Fruit fly (Drosophila melanogaster): ENCODE data around the gene mex1.

Gene mex1

dm6 chr3L:15514405-15514804 is 5.0 kb downstream of the mex1 start (continued):
- TF ChIP-seq mam (GFP tag; optimal IDR thresholded peaks at IDR 0.05): no peak
- peak; percentile 26; the same call in 1 of the 3 replicates for TF ChIP-seq CG11695 (GFP tag; IDR thresholded peaks at IDR 0.05)
- TF ChIP-seq twi (tag; optimal IDR thresholded peaks at IDR 0.05): no peak
- no peak for TF ChIP-seq Neu2 (GFP tag; optimal IDR thresholded peaks at IDR 0.05; ENCODE audit: borderline replicate concordance)
- TF ChIP-seq CG2116 (GFP tag; optimal IDR thresholded peaks at IDR 0.05): no peak
- TF ChIP-seq Nf-YA (GFP tag; IDR thresholded peaks at IDR 0.05): no peak
- no peak for TF ChIP-seq z (GFP tag; IDR thresholded peaks at IDR 0.05)
- no peak for TF ChIP-seq CG12659 (GFP tag; optimal IDR thresholded peaks at IDR 0.05)
- no peak for TF ChIP-seq Myb (GFP tag; optimal IDR thresholded peaks at IDR 0.05)
- TF ChIP-seq Dp (GFP tag; optimal IDR thresholded peaks at IDR 0.05): peak; percentile 5
- TF ChIP-seq CG4360 (GFP tag; IDR thresholded peaks at IDR 0.05): no peak
- no peak for TF ChIP-seq pho (GFP tag; optimal IDR thresholded peaks at IDR 0.05)
- peak; percentile 87 for TF ChIP-seq rib (GFP tag; IDR thresholded peaks at IDR 0.05)
- no peak for TF ChIP-seq Deaf1 (tag; optimal IDR thresholded peaks at IDR 0.05)
- no peak for TF ChIP-seq run (tag; optimal IDR thresholded peaks at IDR 0.05)
- TF ChIP-seq aop (GFP tag; IDR thresholded peaks at IDR 0.05): no peak
- no peak for TF ChIP-seq gcm2 (GFP tag; optimal IDR thresholded peaks at IDR 0.05)
- no peak for TF ChIP-seq Dad (GFP tag; optimal IDR thresholded peaks at IDR 0.05)
- peak; percentile 90 for TF ChIP-seq sd (tag; optimal IDR thresholded peaks at IDR 0.05)
- TF ChIP-seq ara (GFP tag; IDR thresholded peaks at IDR 0.05): no peak
- no peak for TF ChIP-seq Nf-YC (tag; optimal IDR thresholded peaks at IDR 0.05)
- peak; percentile 66 for TF ChIP-seq CG12769 (tag; optimal IDR thresholded peaks at IDR 0.05)
- no peak for TF ChIP-seq Sox102F (GFP tag; optimal IDR thresholded peaks at IDR 0.05)
- no peak for TF ChIP-seq mld (GFP tag; IDR thresholded peaks at IDR 0.05; ENCODE audit: partially characterized antibody)
- no peak for TF ChIP-seq CG1024 (GFP tag; IDR thresholded peaks at IDR 0.05)
- no peak for TF ChIP-seq CG5180 (GFP tag; optimal IDR thresholded peaks at IDR 0.05)
- TF ChIP-seq CG17829 (tag; optimal IDR thresholded peaks at IDR 0.05): no peak
- TF ChIP-seq Ptx1 (GFP tag; IDR thresholded peaks at IDR 0.05): no peak
- no peak for TF ChIP-seq Six4 (GFP tag; optimal IDR thresholded peaks at IDR 0.05)
- TF ChIP-seq tll (GFP tag; optimal IDR thresholded peaks at IDR 0.05): no peak
- no peak for TF ChIP-seq eve (GFP tag; optimal IDR thresholded peaks at IDR 0.05)
- TF ChIP-seq H2.0 (GFP tag; IDR thresholded peaks at IDR 0.05): no peak
- TF ChIP-seq tup (GFP tag; optimal IDR thresholded peaks at IDR 0.05): no peak
- no peak for TF ChIP-seq wdn (GFP tag; IDR thresholded peaks at IDR 0.05)
- TF ChIP-seq Doc2 (GFP tag; IDR thresholded peaks at IDR 0.05): no peak
- no peak for TF ChIP-seq ro (GFP tag; IDR thresholded peaks at IDR 0.05)
- no peak for TF ChIP-seq peb (GFP tag; IDR thresholded peaks at IDR 0.05)
- TF ChIP-seq Hr3 (GFP tag; optimal IDR thresholded peaks at IDR 0.05): no peak
- no peak for TF ChIP-seq tap (tag; optimal IDR thresholded peaks at IDR 0.05)
- no peak for TF ChIP-seq CG32767 (GFP tag; IDR thresholded peaks at IDR 0.05)
- no peak for TF ChIP-seq Blimp-1 (GFP tag; optimal IDR thresholded peaks at IDR 0.05)
- no peak for TF ChIP-seq D (optimal IDR thresholded peaks at IDR 0.05)
- no peak for TF ChIP-seq D (GFP tag; optimal IDR thresholded peaks at IDR 0.05)
- peak; percentile 22; the same call in 1 of the 2 replicates for TF ChIP-seq chm (GFP tag; IDR thresholded peaks at IDR 0.05)
- TF ChIP-seq lab (GFP tag; optimal IDR thresholded peaks at IDR 0.05): peak; percentile 49
- TF ChIP-seq CG11085 (GFP tag; IDR thresholded peaks at IDR 0.05): no peak
- TF ChIP-seq da (GFP tag; optimal IDR thresholded peaks at IDR 0.05): no peak
- TF ChIP-seq hkb (optimal IDR thresholded peaks at IDR 0.05): no peak
- TF ChIP-seq hkb (GFP tag; IDR thresholded peaks at IDR 0.05): 0 out of 2 replicates have a peak, but pooled peaks have one; percentile 10
- no peak for TF ChIP-seq Scr (GFP tag; IDR thresholded peaks at IDR 0.05; ENCODE audit: partially characterized antibody)
- no peak for TF ChIP-seq danr (GFP tag; IDR thresholded peaks at IDR 0.05)
- TF ChIP-seq croc (GFP tag; conservative IDR thresholded peaks at IDR 0.05): no peak
- TF ChIP-seq CG12155 (GFP tag; optimal IDR thresholded peaks at IDR 0.05): no peak

All from whole organism, embryonic.